Worm (Caenorhabditis elegans) whole organism, late embryonic: Measurements from ENCODE around the gene mpk-2.

Experiments used
- C38D4.7 ChIP-seq: fragments of 200-800 bp; sonication (Bioruptor generic); optimal IDR thresholded peaks from 2 replicates; lab custom pipeline; 2018; ENCODE audit warnings: mild to moderate bottlenecking, missing genetic modification characterization, moderate library complexity, missing compliant biosample characterization
- F13H6.1 ChIP-seq: sonication (generic microtip); optimal IDR thresholded peaks from 2 replicates; lab custom pipeline; 2016; ENCODE audit warnings: missing genetic modification characterization, missing compliant biosample characterization
- Y22D7AL.16 ChIP-seq: sonication (generic microtip); optimal IDR thresholded peaks from 2 replicates; lab custom pipeline; 2016; ENCODE audit warnings: missing genetic modification characterization, missing compliant biosample characterization
- ahr-1 ChIP-seq: sonication (generic microtip); optimal IDR thresholded peaks from 2 replicates; lab custom pipeline; 2016; ENCODE audit warnings: missing genetic modification characterization, missing compliant biosample characterization
- ceh-18 ChIP-seq: sonication (generic microtip); optimal IDR thresholded peaks from 2 replicates; lab custom pipeline; 2016; ENCODE audit warnings: missing genetic modification characterization, missing compliant biosample characterization
- ceh-30 ChIP-seq: fragments of 150-350 bp; optimal IDR thresholded peaks from 2 replicates; lab custom pipeline; 2014; ENCODE audit warnings: missing biosample characterization, missing genetic modification characterization
- ceh-31 ChIP-seq: sonication (generic microtip); optimal IDR thresholded peaks from 2 replicates; lab custom pipeline; 2016; ENCODE audit warnings: missing genetic modification characterization, missing compliant biosample characterization
- ceh-34 ChIP-seq: sonication (generic microtip); optimal IDR thresholded peaks from 2 replicates; lab custom pipeline; 2016; ENCODE audit warnings: mild to moderate bottlenecking, missing genetic modification characterization, missing compliant biosample characterization
- ceh-48 ChIP-seq: sonication (generic microtip); optimal IDR thresholded peaks from 2 replicates; lab custom pipeline; 2016; ENCODE audit warnings: missing genetic modification characterization, inconsistent platforms, missing compliant biosample characterization
- che-1 ChIP-seq: sonication (generic microtip); optimal IDR thresholded peaks from 2 replicates; lab custom pipeline; 2016; ENCODE audit warnings: mild to moderate bottlenecking, missing genetic modification characterization, missing compliant biosample characterization
- dve-1 ChIP-seq: sonication (generic microtip); optimal IDR thresholded peaks from 2 replicates; lab custom pipeline; 2017; ENCODE audit warnings: antibody characterized with exemption, mild to moderate bottlenecking, missing genetic modification characterization, missing compliant biosample characterization
- elt-2 ChIP-seq: sonication (generic microtip); optimal IDR thresholded peaks from 2 replicates; lab custom pipeline; 2016; ENCODE audit warnings: missing genetic modification reagents, missing genetic modification characterization, missing compliant biosample characterization
- ets-4 ChIP-seq: sonication (generic microtip); optimal IDR thresholded peaks from 2 replicates; lab custom pipeline; 2016; ENCODE audit warnings: missing genetic modification characterization, missing compliant biosample characterization
- fax-1 ChIP-seq: sonication (generic microtip); optimal IDR thresholded peaks from 2 replicates; lab custom pipeline; 2016; ENCODE audit warnings: missing genotype, missing genetic modification characterization, missing compliant biosample characterization
- fkh-10 ChIP-seq: fragments of 150-350 bp; optimal IDR thresholded peaks from 2 replicates; lab custom pipeline; 2014; ENCODE audit warnings: missing biosample characterization, missing genetic modification reagents, missing genetic modification characterization
- fkh-6 ChIP-seq: sonication (generic microtip); optimal IDR thresholded peaks from 2 replicates; lab custom pipeline; 2016; ENCODE audit warnings: missing genetic modification characterization, missing compliant biosample characterization
- hlh-13 ChIP-seq: fragments of 200-800 bp; sonication (Bioruptor generic); optimal IDR thresholded peaks from 2 replicates; lab custom pipeline; 2018; ENCODE audit warnings: mild to moderate bottlenecking, missing genetic modification characterization, missing compliant biosample characterization
- hlh-15 ChIP-seq: sonication (generic microtip); optimal IDR thresholded peaks from 2 replicates; lab custom pipeline; 2016; ENCODE audit warnings: missing genetic modification characterization, missing compliant biosample characterization
- hlh-30 ChIP-seq: sonication (generic microtip); optimal IDR thresholded peaks from 2 replicates; lab custom pipeline; 2017; ENCODE audit warnings: antibody characterized with exemption, missing genetic modification characterization, missing compliant biosample characterization; ENCODE audit not compliant: insufficient read depth
- lin-11 ChIP-seq: fragments of 200-800 bp; sonication (Bioruptor generic); optimal IDR thresholded peaks from 2 replicates; lab custom pipeline; 2018; ENCODE audit warnings: mild to moderate bottlenecking, missing genetic modification characterization, missing compliant biosample characterization
- madf-2 ChIP-seq: sonication (generic microtip); optimal IDR thresholded peaks from 2 replicates; lab custom pipeline; 2017; ENCODE audit warnings: missing genetic modification characterization, missing compliant biosample characterization
- mec-3 ChIP-seq: sonication (generic microtip); optimal IDR thresholded peaks from 2 replicates; lab custom pipeline; 2016; ENCODE audit warnings: borderline replicate concordance, missing genetic modification characterization, missing compliant biosample characterization
- nfya-1 ChIP-seq: sonication (generic microtip); optimal IDR thresholded peaks from 2 replicates; lab custom pipeline; 2017; ENCODE audit warnings: missing genetic modification characterization, mild to moderate bottlenecking, missing compliant biosample characterization, antibody characterized with exemption, moderate library complexity
- nhr-11 ChIP-seq: fragments of 150-350 bp; optimal IDR thresholded peaks from 2 replicates; lab custom pipeline; 2014; ENCODE audit warnings: missing biosample characterization, missing genetic modification characterization
- npax-4 ChIP-seq: sonication (generic microtip); optimal IDR thresholded peaks from 2 replicates; lab custom pipeline; 2016; ENCODE audit warnings: missing genetic modification characterization, missing compliant biosample characterization
- pag-3 ChIP-seq: sonication (generic microtip); optimal IDR thresholded peaks from 2 replicates; lab custom pipeline; 2016; ENCODE audit warnings: missing compliant biosample characterization, missing genetic modification characterization, borderline replicate concordance
- pat-9 ChIP-seq: fragments of 200-800 bp; sonication (Bioruptor generic); optimal IDR thresholded peaks from 2 replicates; lab custom pipeline; 2018; ENCODE audit warnings: mild to moderate bottlenecking, missing genetic modification characterization, moderate library complexity, missing compliant biosample characterization
- pqm-1 ChIP-seq: sonication (generic microtip); optimal IDR thresholded peaks from 2 replicates; lab custom pipeline; 2016; ENCODE audit warnings: missing genetic modification characterization, missing compliant biosample characterization
- ref-2 ChIP-seq: sonication (generic microtip); optimal IDR thresholded peaks from 2 replicates; lab custom pipeline; 2016; ENCODE audit warnings: missing genetic modification characterization, missing compliant biosample characterization
- rnt-1 ChIP-seq: sonication (generic microtip); optimal IDR thresholded peaks from 2 replicates; lab custom pipeline; 2016; ENCODE audit warnings: missing genetic modification characterization, missing compliant biosample characterization
- sdc-2 ChIP-seq: sonication (generic microtip); optimal IDR thresholded peaks from 2 replicates; lab custom pipeline; 2016; ENCODE audit warnings: missing genotype, missing genetic modification characterization, missing compliant biosample characterization
- syd-9 ChIP-seq: sonication (generic microtip); optimal IDR thresholded peaks from 2 replicates; lab custom pipeline; 2016; ENCODE audit warnings: mild to moderate bottlenecking, missing genetic modification characterization, moderate library complexity, missing compliant biosample characterization
- unc-55 ChIP-seq: sonication (generic microtip); optimal IDR thresholded peaks from 2 replicates; lab custom pipeline; 2017; ENCODE audit warnings: missing biosample characterization, missing genetic modification reagents, missing genetic modification characterization
- zip-5 ChIP-seq: sonication (generic microtip); optimal IDR thresholded peaks from 2 replicates; lab custom pipeline; 2016; ENCODE audit warnings: missing genetic modification characterization, missing compliant biosample characterization
- ztf-16 ChIP-seq: sonication (generic microtip); optimal IDR thresholded peaks from 2 replicates; lab custom pipeline; 2017; ENCODE audit warnings: missing genetic modification characterization, missing compliant biosample characterization

mpk-2 gene

DNA sequence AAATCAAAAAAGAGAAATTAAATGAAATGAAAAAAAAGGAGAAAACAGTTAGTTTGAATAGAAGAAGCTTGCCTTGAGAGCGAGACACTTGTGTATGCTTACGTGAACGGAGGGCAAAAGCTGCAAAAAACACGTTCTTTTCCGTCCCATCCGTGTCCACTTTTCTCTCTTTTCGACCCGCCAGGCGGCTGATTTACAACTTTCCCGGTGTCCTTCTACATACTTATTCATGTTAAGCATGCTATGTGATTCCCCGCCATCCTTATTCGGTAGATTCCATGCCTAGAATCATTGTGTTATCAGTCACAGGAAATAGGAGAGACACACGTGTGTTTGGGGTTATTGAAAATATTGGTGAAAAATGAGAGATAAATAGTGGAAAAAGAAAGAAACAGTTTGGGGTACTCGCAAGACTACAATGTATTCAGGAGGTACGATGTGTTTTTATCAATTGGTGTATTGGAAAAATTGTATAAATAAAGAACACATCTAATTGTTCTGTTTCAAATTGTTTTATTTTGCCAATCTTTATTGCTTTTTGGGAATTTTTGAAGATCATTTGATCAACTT lies 38.1 kb downstream of the mpk-2 start, which contains the start of gene nas-29:
Gene nas-29 (minus strand): TSS at position 92 of the 570 bp plus-strand sequence.
- TF ChIP-seq elt-2 (tag; lab: Kevin White, UChicago) (peak; percentile 65), madf-2 (tag; lab: Kevin White, UChicago) (no peak), nhr-11 (no peak)
- TF ChIP-seq, all 69 proteins: peak for 1

DNA sequence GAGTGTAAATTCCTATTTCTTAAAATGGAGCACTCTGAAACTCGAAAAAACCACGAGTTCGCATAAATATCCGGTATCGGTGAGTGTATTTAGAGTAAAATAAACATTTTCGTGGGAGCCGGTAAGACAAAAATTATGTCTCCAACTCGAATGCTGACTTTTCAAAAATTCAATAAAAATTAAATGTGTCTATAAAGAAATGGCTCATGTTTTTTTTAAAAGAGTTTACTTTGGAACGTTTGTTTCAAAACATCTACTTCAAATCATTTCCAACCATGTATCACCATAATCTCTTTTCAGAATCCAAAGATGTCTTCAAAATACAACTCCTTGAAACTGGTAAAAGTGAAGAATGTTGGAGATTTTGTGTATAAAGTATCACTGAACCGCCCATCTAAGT lies 38.7 kb downstream of the mpk-2 start, which contains the start of gene F58A6.1:
Gene F58A6.1 (plus strand): TSS at position 301 of the 400 bp plus-strand sequence.
- TF ChIP-seq fkh-6 (tag; lab: Kevin White, UChicago) (no peak), lin-11 (tag; lab: Kevin White, UChicago) (no peak), ceh-48 (tag; lab: Kevin White, UChicago) (no peak), nhr-11 (no peak), nfya-1 (tag; lab: Kevin White, UChicago) (no peak)

DNA sequence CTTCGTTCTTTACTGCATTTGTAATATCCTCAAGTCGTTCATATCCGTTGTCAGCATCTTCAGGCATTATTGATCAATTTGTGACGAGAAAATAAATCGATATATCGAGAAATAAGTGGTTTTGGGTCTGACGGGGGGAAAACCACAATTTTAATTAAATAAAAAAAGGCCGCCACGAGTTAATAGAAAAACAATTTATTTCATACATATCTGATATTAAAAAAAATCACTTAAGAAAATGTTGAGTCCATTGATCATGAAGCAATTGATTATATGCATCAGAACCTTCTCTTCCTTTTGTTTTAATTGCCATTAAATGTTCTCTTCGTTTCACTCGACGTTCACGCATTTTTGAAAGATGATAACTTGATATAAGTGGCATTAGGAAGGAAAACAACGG lies 44.4 kb downstream of the mpk-2 start, which contains the start of gene F58A6.5:
Gene F58A6.5 (minus strand): TSS at position 101 of the 400 bp plus-strand sequence.
- TF ChIP-seq fkh-10 (no peak), F13H6.1 (tag; lab: Kevin White, UChicago) (no peak), elt-2 (tag; lab: Kevin White, UChicago) (no peak), ceh-31 (tag; lab: Kevin White, UChicago) (no peak), pqm-1 (no peak), C38D4.7 (no peak), syd-9 (no peak), ets-4 (tag; lab: Kevin White, UChicago) (no peak), ahr-1 (tag; lab: Kevin White, UChicago) (no peak), unc-55 (GFP tag; lab: Kevin White, UChicago) (no peak), zip-5 (tag; lab: Kevin White, UChicago) (no peak), pat-9 (tag; lab: Kevin White, UChicago) (no peak), ref-2 (no peak), pag-3 (no peak), npax-4 (no peak), ceh-48 (tag; lab: Kevin White, UChicago) (no peak), hlh-13 (GFP tag; lab: Kevin White, UChicago) (no peak)

DNA sequence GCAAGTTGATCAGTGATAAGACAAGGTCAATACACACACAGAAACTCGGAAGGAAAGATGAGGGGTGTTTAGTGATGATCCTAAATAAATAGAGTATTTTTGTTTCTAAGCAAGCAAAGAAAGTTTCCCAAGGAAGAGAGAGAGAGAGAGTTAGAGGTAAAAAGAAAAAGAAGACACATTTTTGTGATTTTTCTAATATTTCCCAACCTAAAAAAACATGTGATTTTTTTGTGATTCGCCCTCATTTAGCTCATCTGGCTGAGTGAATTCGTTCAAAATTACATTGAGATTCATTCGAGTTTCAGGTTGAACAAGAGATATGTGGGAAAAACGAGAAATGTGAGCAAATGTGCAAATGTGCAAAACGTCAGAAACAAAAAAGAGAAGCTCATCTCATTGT lies 46.9 kb downstream of the mpk-2 start, which contains the start of gene srb-16:
Gene srb-16 (minus strand): TSS at position 101 of the 400 bp plus-strand sequence.
- no peak for TF ChIP-seq hlh-15 (tag; lab: Kevin White, UChicago)
- TF ChIP-seq rnt-1 (tag; lab: Kevin White, UChicago): no peak
- no peak for TF ChIP-seq ref-2
- TF ChIP-seq sdc-2 (tag; lab: Kevin White, UChicago): no peak
- TF ChIP-seq hlh-30 (tag; lab: Kevin White, UChicago): no peak
- TF ChIP-seq, all 69 proteins: peak for 0

DNA sequence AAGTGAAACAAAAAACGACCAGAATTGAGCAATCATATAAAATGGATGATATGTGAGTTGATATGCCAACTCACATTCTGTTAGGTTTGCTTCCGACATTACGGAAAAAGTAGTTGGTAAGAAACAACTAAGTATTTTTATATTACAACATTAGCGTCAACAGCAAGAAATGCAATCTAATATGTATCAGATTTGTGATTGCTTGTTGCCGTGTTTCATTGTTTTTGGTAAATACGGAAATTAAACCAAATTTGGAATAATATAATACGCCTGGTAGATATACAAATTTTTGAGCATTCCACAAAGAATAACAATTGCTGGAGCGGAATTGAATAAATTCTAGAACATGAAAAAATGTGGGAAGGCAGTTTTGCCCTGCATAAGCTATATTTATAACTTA lies 50.6 kb downstream of the mpk-2 start, which contains the start of gene srb-12:
Gene srb-12 (minus strand): TSS at position 101 of the 400 bp plus-strand sequence.
- TF ChIP-seq Y22D7AL.16 (tag; lab: Kevin White, UChicago) (no peak), ztf-16 (tag; lab: Kevin White, UChicago) (no peak), fax-1 (tag; lab: Kevin White, UChicago) (no peak), che-1 (no peak), lin-11 (tag; lab: Kevin White, UChicago) (no peak), C38D4.7 (no peak), mec-3 (tag; lab: Kevin White, UChicago) (no peak), nhr-11 (no peak), npax-4 (no peak), ceh-34 (tag; lab: Kevin White, UChicago) (no peak), ceh-30 (tag; lab: Kevin White, UChicago) (no peak), pat-9 (tag; lab: Kevin White, UChicago) (no peak), ceh-18 (tag; lab: Kevin White, UChicago) (no peak), ahr-1 (tag; lab: Kevin White, UChicago) (no peak), dve-1 (tag; lab: Kevin White, UChicago) (no peak)
- TF ChIP-seq, all 69 proteins: peak for 0
